Worm (Caenorhabditis elegans) whole organism, mixed stage, embryonic: Measurements from ENCODE around the gene C53D6.6.

Experiments used
- pha-4 ChIP-seq: fragments of 150-350 bp; optimal IDR thresholded peaks from 2 replicates; lab custom pipeline; 2018; ENCODE audit warnings: missing biosample characterization, missing genetic modification reagents, missing genetic modification characterization
- ztf-11 ChIP-seq: fragments of 150-350 bp; optimal IDR thresholded peaks from 2 replicates; lab custom pipeline; 2014; ENCODE audit warnings: missing biosample characterization, missing genetic modification characterization

DNA sequence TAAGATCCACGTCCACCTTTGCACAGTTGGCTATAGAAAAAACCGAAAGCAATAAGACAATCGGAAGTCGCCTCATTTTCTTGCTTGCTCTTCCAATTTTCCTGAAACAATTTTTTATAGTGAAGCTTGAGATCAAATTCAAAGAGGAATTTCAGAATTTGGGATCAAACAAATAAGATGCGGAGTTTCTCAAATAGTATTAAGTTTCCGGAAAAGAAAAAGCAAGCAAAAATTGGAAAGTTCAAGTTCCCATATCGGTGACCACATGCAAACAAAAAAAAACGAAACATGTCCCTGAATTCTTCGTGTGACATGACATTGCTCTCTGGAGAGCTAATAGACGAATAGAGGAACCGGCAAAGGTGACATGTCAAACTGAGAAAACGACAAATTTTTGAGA lies 27.2 kb downstream of the C53D6.6 start, which contains the start of gene unc-129:
- TF ChIP-seq pha-4 (tag; lab: Kevin White, UChicago): no peak
- TF ChIP-seq ztf-11 (tag; lab: Kevin White, UChicago): no peak
